Worm (Caenorhabditis elegans): Measurements from ENCODE around the gene srw-98.
"Not testable (repeated sequence)": the region's sequence is repeated elsewhere in the genome, so short reads cannot be mapped to it uniquely, and the experiment has no call there.

srw-98 gene

ce11 chrV:1698400-1698799 lies 20.3 kb upstream of the srw-98 start:
- TF ChIP-seq fkh-8 (tag; optimal IDR thresholded peaks at IDR 0.05), result no peak
- no peak for TF ChIP-seq mep-1 (tag; optimal IDR thresholded peaks at IDR 0.05)

DNA sequence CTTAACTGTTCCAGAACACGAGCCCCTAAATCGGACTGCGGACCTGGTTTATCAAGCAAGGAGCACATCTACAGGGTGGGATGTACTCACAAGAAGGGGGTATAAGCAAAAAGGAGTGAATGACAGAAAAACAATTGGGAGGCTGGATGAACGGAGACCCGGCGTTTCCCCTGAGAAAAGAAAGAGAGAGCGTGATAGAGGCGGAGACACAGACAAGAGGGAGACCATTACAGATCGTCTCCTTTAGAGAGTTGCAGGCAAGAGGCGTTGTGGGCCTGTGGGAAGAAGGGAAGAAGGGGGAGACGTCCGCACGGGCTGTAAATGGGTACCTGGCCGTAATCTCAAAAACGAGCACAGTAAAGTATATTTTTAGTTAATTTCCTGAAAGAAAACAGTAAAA lies 15.7 kb upstream of the srw-98 start, which contains the start of gene Y46H3C.7:
TSS of gene Y46H3C.7 (minus strand) at position 147 of the 400 bp plus-strand sequence.
- TF ChIP-seq nhr-90 (tag; optimal IDR thresholded peaks at IDR 0.05; ENCODE audit: poor library complexity); ceh-63 (GFP tag; optimal IDR thresholded peaks at IDR 0.05); F16B12.6 (tag; optimal IDR thresholded peaks at IDR 0.05): not testable (repeated sequence)

- TF ChIP-seq sup-37 (GFP tag; optimal IDR thresholded peaks at IDR 0.05); nhr-84 (tag; optimal IDR thresholded peaks at IDR 0.05); elt-2 (tag; optimal IDR thresholded peaks at IDR 0.05): not testable (repeated sequence)
These were observed 14.4 kb upstream of the srw-98 start, which contains the start of gene Y46H3C.5 for ce11 chrV:1692494-1692893. TSS of gene Y46H3C.5 (minus strand) at chrV:1692495.

ce11 chrV:1685328-1685727 lies 7.2 kb upstream of the srw-98 start, which contains the start of gene srh-5:
TSS of gene srh-5 (plus strand) at chrV:1685628.
- TF ChIP-seq lsy-2 (tag; optimal IDR thresholded peaks at IDR 0.05) (no peak), nhr-76 (tag; optimal IDR thresholded peaks at IDR 0.05) (no peak), unc-130 (tag; optimal IDR thresholded peaks at IDR 0.05) (no peak), nhr-84 (tag; optimal IDR thresholded peaks at IDR 0.05) (no peak), mdl-1 (tag; optimal IDR thresholded peaks at IDR 0.05) (no peak), nhr-71 (tag; optimal IDR thresholded peaks at IDR 0.05) (no peak), fkh-8 (tag; optimal IDR thresholded peaks at IDR 0.05) (no peak), nhr-12 (tag; optimal IDR thresholded peaks at IDR 0.05) (no peak), sptf-1 (tag; optimal IDR thresholded peaks at IDR 0.05) (no peak), aha-1 (tag; optimal IDR thresholded peaks at IDR 0.05) (no peak), lin-14 (GFP tag; optimal IDR thresholded peaks at IDR 0.05) (no peak), pqm-1 (tag; optimal IDR thresholded peaks at IDR 0.05) (no peak), ceh-8 (GFP tag; optimal IDR thresholded peaks at IDR 0.05) (no peak), Y116A8C.19 (tag; optimal IDR thresholded peaks at IDR 0.05; ENCODE audit: borderline replicate concordance) (no peak), egl-13 (tag; optimal IDR thresholded peaks at IDR 0.05) (no peak)

ce11 chrV:1682279-1682678 lies 4.2 kb upstream of the srw-98 start, which contains the start of gene srh-3:
TSS of gene srh-3 (plus strand) at chrV:1682579.
- TF ChIP-seq swsn-7 (tag; optimal IDR thresholded peaks at IDR 0.05), result no peak
- TF ChIP-seq ceh-82 (tag; optimal IDR thresholded peaks at IDR 0.05), result no peak
- TF ChIP-seq egl-13 (tag; optimal IDR thresholded peaks at IDR 0.05), result no peak
- no peak for TF ChIP-seq efl-3 (GFP tag; optimal IDR thresholded peaks at IDR 0.05)
- no peak for TF ChIP-seq nhr-77 (tag; optimal IDR thresholded peaks at IDR 0.05)
- TF ChIP-seq irx-1 (tag; optimal IDR thresholded peaks at IDR 0.05), result no peak
- no peak for TF ChIP-seq C16A3.4 (tag; optimal IDR thresholded peaks at IDR 0.05)
- TF ChIP-seq unc-98 (GFP tag; IDR thresholded peaks at IDR 0.05), result no peak
- no peak for TF ChIP-seq ztf-11 (tag; optimal IDR thresholded peaks at IDR 0.05)
- TF ChIP-seq nhr-84 (tag; optimal IDR thresholded peaks at IDR 0.05), result no peak
- TF ChIP-seq nhr-47 (tag; optimal IDR thresholded peaks at IDR 0.05), result no peak
- TF ChIP-seq ceh-8 (GFP tag; optimal IDR thresholded peaks at IDR 0.05), result no peak
- no peak for TF ChIP-seq lir-3 (tag; optimal IDR thresholded peaks at IDR 0.05; ENCODE audit: poor library complexity)
- no peak for TF ChIP-seq isw-1 (GFP tag; IDR thresholded peaks at IDR 0.05)
- TF ChIP-seq unc-62 (GFP tag; optimal IDR thresholded peaks at IDR 0.05), result no peak
- no peak for TF ChIP-seq nhr-28 (tag; optimal IDR thresholded peaks at IDR 0.05)
- TF ChIP-seq fos-1 (tag; optimal IDR thresholded peaks at IDR 0.05), result no peak
- TF ChIP-seq nhr-19 (GFP tag; conservative IDR thresholded peaks at IDR 0.05), result no peak
- no peak for TF ChIP-seq ceh-88 (GFP tag; IDR thresholded peaks at IDR 0.05)

All from whole organism, L1 larva.